Worm (Caenorhabditis elegans) whole organism, early embryonic: ENCODE results near the gene elks-1.

ENCODE experiments used
- F13C5.2 ChIP-seq: sonication (generic microtip); optimal IDR thresholded peaks from 2 replicates; lab custom pipeline; 2017; ENCODE audit warnings: mild to moderate bottlenecking, missing genetic modification characterization, inconsistent platforms, missing compliant biosample characterization
- aly-1 ChIP-seq: sonication (generic microtip); optimal IDR thresholded peaks from 2 replicates; lab custom pipeline; 2016; ENCODE audit warnings: missing genetic modification characterization, missing compliant biosample characterization
- ama-1 ChIP-seq: fragments of 150-350 bp; optimal IDR thresholded peaks from 2 replicates; lab custom pipeline; 2014
- ets-7 ChIP-seq: sonication (generic microtip); optimal IDR thresholded peaks from 2 replicates; lab custom pipeline; 2016; ENCODE audit warnings: missing genotype, missing genetic modification characterization, missing compliant biosample characterization
- flt-1 ChIP-seq: fragments of 200-800 bp; sonication (Bioruptor generic); IDR thresholded peaks from 2 replicates; pipeline ENCODE4 v1.3.6; 2022; ENCODE audit warnings: missing genetic modification characterization, missing compliant biosample characterization
- hmbx-1 ChIP-seq: sonication (generic microtip); optimal IDR thresholded peaks from 2 replicates; lab custom pipeline; 2016; ENCODE audit warnings: mild to moderate bottlenecking, missing genetic modification characterization, missing compliant biosample characterization
- hmg-4 ChIP-seq: fragments of 200-800 bp; sonication (Bioruptor generic); optimal IDR thresholded peaks from 2 replicates; lab custom pipeline; 2018; ENCODE audit warnings: mild to moderate bottlenecking, missing genetic modification characterization, missing compliant biosample characterization
- hnd-1 ChIP-seq: sonication (generic microtip); optimal IDR thresholded peaks from 2 replicates; lab custom pipeline; 2016; ENCODE audit warnings: missing genetic modification characterization, missing compliant biosample characterization
- sea-1 ChIP-seq: fragments of 200-800 bp; sonication (Bioruptor generic); conservative IDR thresholded peaks from 2 replicates; pipeline ENCODE4 v1.3.6; 2022; ENCODE audit warnings: missing genetic modification characterization, missing compliant biosample characterization
- tbx-11 ChIP-seq: fragments of 200-800 bp; sonication (Bioruptor generic); IDR thresholded peaks from 2 replicates; pipeline ENCODE4 v1.3.6; 2022; ENCODE audit warnings: missing genetic modification characterization, missing compliant biosample characterization
- tra-4 ChIP-seq: sonication (generic microtip); optimal IDR thresholded peaks from 2 replicates; lab custom pipeline; 2017; ENCODE audit warnings: missing genetic modification characterization, missing compliant biosample characterization

DNA sequence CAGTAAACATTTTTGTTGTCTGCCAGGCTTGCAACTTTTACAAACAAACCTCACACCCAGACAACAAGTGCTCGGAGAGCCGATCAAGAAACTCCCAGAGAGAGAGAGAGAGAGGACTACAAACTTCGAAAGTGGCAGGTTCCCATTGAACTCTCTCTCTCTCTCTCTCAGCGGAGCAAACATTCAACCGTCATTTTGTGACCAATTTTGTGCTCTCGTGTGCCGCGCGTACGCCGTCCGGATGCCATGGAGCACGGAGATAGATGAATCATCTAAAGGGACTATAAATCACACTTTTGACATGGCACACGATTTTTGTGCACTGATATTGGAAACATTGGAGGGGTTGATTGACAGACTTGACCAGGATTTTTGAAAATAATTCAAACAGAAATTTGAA lies 40.9 kb downstream of the elks-1 start:
- TF ChIP-seq flt-1 (GFP tag; lab: Robert Waterston, UW) (no peak), hmg-4 (GFP tag; lab: Kevin White, UChicago) (no peak), sea-1 (GFP tag; lab: Robert Waterston, UW) (no peak), ama-1 (lab: Kevin White, UChicago) (no peak), hnd-1 (tag; lab: Kevin White, UChicago) (no peak), aly-1 (no peak), ets-7 (tag; lab: Kevin White, UChicago) (no peak), hmbx-1 (no peak), F13C5.2 (tag; lab: Kevin White, UChicago) (no peak), tbx-11 (no peak), tra-4 (tag; lab: Kevin White, UChicago) (no peak)
